Worm (Caenorhabditis elegans) whole organism, L1 larva: Measurements from ENCODE around the gene srh-59.

Source experiments
- grh-1 ChIP-seq: fragments of 200-800 bp; sonication (Bioruptor generic); IDR thresholded peaks from 2 replicates; pipeline ENCODE4 v1.3.6; 2022; ENCODE audit warnings: missing genetic modification reagents, missing genetic modification characterization, missing compliant biosample characterization
- lin-13 ChIP-seq: fragments of 150-350 bp; optimal IDR thresholded peaks from 2 replicates; lab custom pipeline; 2014; ENCODE audit warnings: missing biosample characterization, missing genetic modification reagents, missing genetic modification characterization
- mdl-1 ChIP-seq, 2 experiments: fragments of 150-350 bp; optimal IDR thresholded peaks; 2 replicates each; lab custom pipeline; 2014 to 2017; ENCODE audit warnings: missing biosample characterization in 2 of 2, missing genetic modification characterization in 2 of 2, inconsistent platforms in 1 of 2
- nhr-12 ChIP-seq: sonication (generic microtip); optimal IDR thresholded peaks from 2 replicates; lab custom pipeline; 2017; ENCODE audit warnings: missing biosample characterization, missing genetic modification characterization
- skn-1 ChIP-seq: fragments of 150-350 bp; optimal IDR thresholded peaks from 2 replicates; lab custom pipeline; 2014; ENCODE audit warnings: missing biosample characterization, missing genetic modification characterization

DNA sequence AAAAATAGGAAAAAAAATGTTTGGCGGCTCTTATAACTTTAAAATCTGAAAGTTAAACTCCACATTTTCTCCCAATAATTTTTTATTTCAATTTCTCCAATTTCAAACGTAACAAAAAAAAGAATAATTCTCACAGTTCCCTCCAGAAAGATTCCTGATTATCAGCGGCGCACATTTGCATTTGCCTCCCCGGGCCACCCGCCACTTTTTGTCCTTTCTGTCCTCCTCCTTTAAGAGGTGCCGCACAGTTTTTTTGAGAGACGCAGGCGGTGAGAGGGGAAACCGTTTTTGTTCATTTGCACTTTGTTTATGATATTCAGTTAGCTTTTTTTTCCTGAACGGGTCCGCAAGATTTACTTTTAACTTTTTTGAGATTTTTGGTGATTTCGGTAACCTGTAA, 39.0 kb downstream of the srh-59 start:
- TF ChIP-seq lin-13 (GFP tag; lab: Kevin White, UChicago) (no peak), nhr-12 (tag; lab: Kevin White, UChicago) (no peak), skn-1 (tag; lab: Kevin White, UChicago) (no peak), mdl-1 (tag; optimal IDR thresholded peaks at IDR 0.05; lab: Kevin White, UChicago) (no peak), grh-1 (GFP tag; lab: Robert Waterston, UW) (no peak)
